Fruit fly (Drosophila melanogaster) ovary, adult (tissue): Measurements from ENCODE around the gene CG9166.

Experiments
- CG17801 ChIP-seq: fragments of 200-800 bp; optimal IDR thresholded peaks from 2 replicates; lab custom pipeline; 2019; ENCODE audit warnings: missing biosample characterization, mild to moderate bottlenecking, missing genetic modification characterization, moderate library complexity; ENCODE audit not compliant: partially characterized antibody

CG9166 gene

dm6 chr3L:1350924-1351215 is at the start of gene CG9166:
Gene CG9166, plus strand, starts transcription at chr3L:1351116.
- no peak for TF ChIP-seq CG17801

- no peak for TF ChIP-seq CG17801
These were observed 48.5 kb upstream of the CG9166 start, which contains the start of the genes Rac1 and Acat2 for dm6 chr3L:1302234-1302949. Gene Rac1, minus strand, starts transcription at chr3L:1302683. Gene Acat2, plus strand, starts transcription at chr3L:1302944.

dm6 chr3L:1302950-1303352 is 48.0 kb upstream of the CG9166 start:
- no peak for TF ChIP-seq CG17801

- TF ChIP-seq CG17801: no peak
These were observed 45.6 kb upstream of the CG9166 start for dm6 chr3L:1305317-1305716.

dm6 chr3L:1307005-1307632 is 43.8 kb upstream of the CG9166 start, which contains the start of the genes Ctr9 and Nt5a:
Gene Ctr9, plus strand, starts transcription at chr3L:1307224.
Gene Nt5a, minus strand, starts transcription at chr3L:1307418.
- peak; percentile 14 for TF ChIP-seq CG17801

dm6 chr3L:1313039-1313766 is 37.7 kb upstream of the CG9166 start, which contains the start of the genes sturkopf and Herc4:
Gene sturkopf, minus strand, starts transcription at chr3L:1313377.
Gene Herc4, plus strand, starts transcription at chr3L:1313696.
- TF ChIP-seq CG17801: peak; percentile 9

- peak; percentile 13 for TF ChIP-seq CG17801
These were observed 32.7 kb upstream of the CG9166 start, which contains the start of gene Myo61F for dm6 chr3L:1318241-1318640. Gene Myo61F, plus strand, starts transcription at chr3L:1318480.

dm6 chr3L:1319097-1319725 is 31.7 kb upstream of the CG9166 start:
- TF ChIP-seq CG17801: no peak

dm6 chr3L:1320230-1320930 is 30.5 kb upstream of the CG9166 start:
- peak; percentile 62 for TF ChIP-seq CG17801

dm6 chr3L:1320931-1321556 is 29.9 kb upstream of the CG9166 start:
- no peak for TF ChIP-seq CG17801

- no peak for TF ChIP-seq CG17801
These were observed 28.8 kb upstream of the CG9166 start for dm6 chr3L:1322159-1322558.

dm6 chr3L:1322706-1323105 is 28.2 kb upstream of the CG9166 start, which contains the start of gene CG9184:
Gene CG9184, minus strand, starts transcription at chr3L:1322806.
- TF ChIP-seq CG17801: no peak

dm6 chr3L:1323136-1323535 is 27.8 kb upstream of the CG9166 start:
- TF ChIP-seq CG17801: no peak

dm6 chr3L:1324818-1325625 is 25.9 kb upstream of the CG9166 start:
- TF ChIP-seq CG17801: no peak

- no peak for TF ChIP-seq CG17801
These were observed 25.3 kb upstream of the CG9166 start for dm6 chr3L:1325626-1325937.
